Fruit fly (Drosophila melanogaster) whole organism, prepupa: ENCODE data around the gene Tim8.

Experiments
- Blimp-1 ChIP-seq: fragments of 200-800 bp; sonication (Bioruptor generic); optimal IDR thresholded peaks from 3 replicates; lab custom pipeline; 2017; ENCODE audit warnings: missing biosample characterization, missing genetic modification characterization, mild to moderate bottlenecking, moderate library complexity, missing genetic modification reagents
- CG10631 ChIP-seq: fragments of 200-800 bp; sonication (Bioruptor generic); optimal IDR thresholded peaks from 2 replicates; lab custom pipeline; 2016; ENCODE audit warnings: missing biosample characterization, missing genetic modification characterization
- CG11294 ChIP-seq: fragments of 200-800 bp; sonication (Bioruptor generic); IDR thresholded peaks from 2 replicates; pipeline ENCODE4 v1.3.6; 2022; ENCODE audit warnings: missing biosample characterization, missing genetic modification characterization
- CG11902 ChIP-seq: fragments of 200-800 bp; sonication (Bioruptor generic); optimal IDR thresholded peaks from 3 replicates; lab custom pipeline; 2016; ENCODE audit warnings: missing biosample characterization, missing genetic modification characterization
- CG15336 ChIP-seq: fragments of 200-800 bp; sonication (Bioruptor generic); IDR thresholded peaks from 2 replicates; pipeline ENCODE4 v1.3.6; 2022; ENCODE audit warnings: missing biosample characterization, missing genetic modification characterization
- CG1621 ChIP-seq: fragments of 200-800 bp; sonication (Bioruptor generic); optimal IDR thresholded peaks from 3 replicates; lab custom pipeline; 2018; ENCODE audit warnings: missing biosample characterization, mild to moderate bottlenecking, missing genetic modification characterization
- CG16779 ChIP-seq: fragments of 200-800 bp; sonication (Bioruptor generic); optimal IDR thresholded peaks from 3 replicates; lab custom pipeline; 2017; ENCODE audit warnings: missing biosample characterization, mild to moderate bottlenecking, missing genetic modification characterization
- CG3032 ChIP-seq: fragments of 200-800 bp; optimal IDR thresholded peaks from 2 replicates; lab custom pipeline; 2019; ENCODE audit warnings: missing biosample characterization, mild to moderate bottlenecking, missing genetic modification characterization, moderate library complexity
- CG31627 ChIP-seq: fragments of 200-800 bp; sonication (Bioruptor generic); optimal IDR thresholded peaks from 3 replicates; lab custom pipeline; 2016; ENCODE audit warnings: missing biosample characterization, missing genetic modification characterization
- CG34406 ChIP-seq: fragments of 200-800 bp; sonication (Bioruptor generic); optimal IDR thresholded peaks from 3 replicates; lab custom pipeline; 2016; ENCODE audit warnings: missing biosample characterization, missing genetic modification characterization
- CG3919 ChIP-seq: fragments of 200-800 bp; sonication (Bioruptor generic); optimal IDR thresholded peaks from 3 replicates; lab custom pipeline; 2016; ENCODE audit warnings: missing biosample characterization, missing genetic modification characterization
- CG4318 ChIP-seq: fragments of 200-800 bp; sonication (Bioruptor generic); optimal IDR thresholded peaks from 3 replicates; lab custom pipeline; 2017; ENCODE audit warnings: missing biosample characterization, mild to moderate bottlenecking, missing genetic modification characterization
- CG6163 ChIP-seq: fragments of 200-800 bp; sonication (Bioruptor generic); IDR thresholded peaks from 3 replicates; pipeline ENCODE4 v1.3.6; 2022; ENCODE audit warnings: missing biosample characterization, missing genetic modification characterization
- CG6276 ChIP-seq: fragments of 200-800 bp; sonication (Bioruptor generic); optimal IDR thresholded peaks from 2 replicates; lab custom pipeline; 2017; ENCODE audit warnings: missing biosample characterization, mild to moderate bottlenecking, missing genetic modification characterization
- CG6792 ChIP-seq: fragments of 200-800 bp; sonication (Bioruptor generic); optimal IDR thresholded peaks from 3 replicates; lab custom pipeline; 2016; ENCODE audit warnings: missing biosample characterization, missing genetic modification characterization
- CG6854 ChIP-seq: fragments of 200-800 bp; sonication (Bioruptor generic); optimal IDR thresholded peaks from 2 replicates; lab custom pipeline; 2017; ENCODE audit warnings: missing biosample characterization, mild to moderate bottlenecking, missing genetic modification characterization
- CG7368 ChIP-seq: fragments of 200-800 bp; sonication (Bioruptor generic); optimal IDR thresholded peaks from 3 replicates; lab custom pipeline; 2016; ENCODE audit warnings: missing biosample characterization, missing genetic modification characterization
- CG8119 ChIP-seq: fragments of 200-800 bp; sonication (Bioruptor generic); IDR thresholded peaks from 3 replicates; pipeline ENCODE4 v1.3.6; 2022; ENCODE audit warnings: missing biosample characterization, missing genetic modification characterization
- CG8632 ChIP-seq: fragments of 200-800 bp; sonication (Bioruptor generic); optimal IDR thresholded peaks from 3 replicates; lab custom pipeline; 2016; ENCODE audit warnings: missing biosample characterization, missing genetic modification characterization
- CG9139 ChIP-seq: fragments of 200-800 bp; sonication (Bioruptor generic); optimal IDR thresholded peaks from 3 replicates; lab custom pipeline; 2017; ENCODE audit warnings: missing biosample characterization, mild to moderate bottlenecking, missing genetic modification characterization
- Eip75B ChIP-seq: fragments of 200-800 bp; sonication (Bioruptor generic); optimal IDR thresholded peaks from 3 replicates; lab custom pipeline; 2016; ENCODE audit warnings: missing biosample characterization, missing genetic modification characterization
- Eip78C ChIP-seq: fragments of 200-800 bp; sonication (Bioruptor generic); peaks from one replicate; lab custom pipeline; 2016; ENCODE audit warnings: missing biosample characterization, missing genetic modification characterization
- Eip93F ChIP-seq: fragments of 200-800 bp; sonication (Bioruptor generic); optimal IDR thresholded peaks from 2 replicates; lab custom pipeline; 2016; ENCODE audit warnings: missing biosample characterization, mild to moderate bottlenecking, missing genetic modification characterization
- Ets21C ChIP-seq: fragments of 200-800 bp; sonication (Bioruptor generic); optimal IDR thresholded peaks from 3 replicates; lab custom pipeline; 2016; ENCODE audit warnings: missing biosample characterization, missing genetic modification characterization
- Gug ChIP-seq: fragments of 200-800 bp; sonication (Bioruptor generic); IDR thresholded peaks from 2 replicates; pipeline ENCODE4 v1.3.6; 2022; ENCODE audit warnings: missing biosample characterization, missing genetic modification characterization
- Hr39 ChIP-seq: fragments of 200-800 bp; sonication (Bioruptor generic); optimal IDR thresholded peaks from 2 replicates; lab custom pipeline; 2016; ENCODE audit warnings: missing biosample characterization, missing genetic modification characterization
- Hr4 ChIP-seq: fragments of 200-800 bp; sonication (Bioruptor generic); optimal IDR thresholded peaks from 3 replicates; lab custom pipeline; 2016; ENCODE audit warnings: missing biosample characterization, missing genetic modification characterization
- Lpt ChIP-seq: fragments of 200-800 bp; sonication (Bioruptor generic); optimal IDR thresholded peaks from 3 replicates; lab custom pipeline; 2016; ENCODE audit warnings: missing biosample characterization, missing genetic modification characterization
- Sox102F ChIP-seq: fragments of 200-800 bp; sonication (Bioruptor generic); optimal IDR thresholded peaks from 2 replicates; lab custom pipeline; 2016; ENCODE audit warnings: missing biosample characterization, mild to moderate bottlenecking, missing genetic modification characterization
- Sox14 ChIP-seq: fragments of 200-800 bp; sonication (Bioruptor generic); optimal IDR thresholded peaks from 3 replicates; lab custom pipeline; 2016; ENCODE audit warnings: missing biosample characterization, missing genetic modification characterization
- achi ChIP-seq: fragments of 200-800 bp; sonication (Bioruptor generic); optimal IDR thresholded peaks from 3 replicates; lab custom pipeline; 2016; ENCODE audit warnings: missing biosample characterization, missing genetic modification characterization
- acj6 ChIP-seq: fragments of 200-800 bp; sonication (Bioruptor generic); optimal IDR thresholded peaks from 3 replicates; lab custom pipeline; 2016; ENCODE audit warnings: missing biosample characterization, missing genetic modification characterization
- dsx ChIP-seq: fragments of 200-800 bp; optimal IDR thresholded peaks from 3 replicates; lab custom pipeline; 2019; ENCODE audit warnings: missing biosample characterization, mild to moderate bottlenecking, missing genetic modification characterization, moderate library complexity; ENCODE audit not compliant: poor library complexity, severe bottlenecking
- eg ChIP-seq: fragments of 200-800 bp; sonication (Bioruptor generic); IDR thresholded peaks from 3 replicates; pipeline ENCODE4 v1.3.6; 2022; ENCODE audit warnings: missing biosample characterization, missing genetic modification characterization
- fkh ChIP-seq: fragments of 200-800 bp; sonication (Bioruptor generic); optimal IDR thresholded peaks from 3 replicates; lab custom pipeline; 2017; ENCODE audit warnings: missing biosample characterization, mild to moderate bottlenecking, missing genetic modification characterization, moderate library complexity
- net ChIP-seq: fragments of 200-800 bp; sonication (Bioruptor generic); optimal IDR thresholded peaks from 3 replicates; lab custom pipeline; 2016; ENCODE audit warnings: missing biosample characterization, missing genetic modification characterization
- pdm3 ChIP-seq: fragments of 200-800 bp; sonication (Bioruptor generic); optimal IDR thresholded peaks from 3 replicates; lab custom pipeline; 2016; ENCODE audit warnings: missing biosample characterization, missing genetic modification characterization
- salr ChIP-seq, 2 experiments: fragments of 200-800 bp; sonication (Bioruptor generic); optimal IDR thresholded peaks; 3 replicates each; lab custom pipeline; 2016 to 2018; ENCODE audit warnings: missing biosample characterization in 2 of 2, missing genetic modification characterization in 2 of 2, mild to moderate bottlenecking in 1 of 2
- spab ChIP-seq: fragments of 200-800 bp; sonication (Bioruptor generic); optimal IDR thresholded peaks from 2 replicates; lab custom pipeline; 2017; ENCODE audit warnings: missing biosample characterization, mild to moderate bottlenecking, missing genetic modification characterization, missing genetic modification reagents
- ss ChIP-seq, 2 experiments: fragments of 200-800 bp; sonication (Bioruptor generic); optimal IDR thresholded peaks; 2 replicates in 1 of 2; 3 replicates in 1 of 2; lab custom pipeline; 2017 to 2018; ENCODE audit warnings: mild to moderate bottlenecking in 2 of 2, missing biosample characterization in 2 of 2, missing genetic modification characterization in 2 of 2, moderate library complexity in 1 of 2
- svp ChIP-seq: fragments of 200-800 bp; sonication (Bioruptor generic); peaks from one replicate; lab custom pipeline; 2016; ENCODE audit warnings: missing biosample characterization, missing genetic modification characterization
- topi ChIP-seq: fragments of 200-800 bp; sonication (Bioruptor generic); optimal IDR thresholded peaks from 3 replicates; lab custom pipeline; 2016; ENCODE audit warnings: missing biosample characterization, missing genetic modification characterization
- vri ChIP-seq: fragments of 200-800 bp; sonication (Bioruptor generic); optimal IDR thresholded peaks from 3 replicates; lab custom pipeline; 2016; ENCODE audit warnings: missing biosample characterization, mild to moderate bottlenecking, missing genetic modification characterization

Tim8 gene

dm6 chrX:11384023-11384444, 15.8 kb downstream of the Tim8 start (continued):
- TF ChIP-seq dsx (GFP tag; lab: Kevin White, UChicago), result peak; percentile 18
- TF ChIP-seq spab (GFP tag; lab: Kevin White, UChicago), result peak; percentile 18
- TF ChIP-seq Eip93F (GFP tag; lab: Kevin White, UChicago), result no peak
- TF ChIP-seq CG3919 (GFP tag; lab: Kevin White, UChicago), result peak; percentile 29
- TF ChIP-seq salr (GFP tag; optimal IDR thresholded peaks at IDR 0.05; lab: Kevin White, UChicago), result no peak
- peak; percentile 3 for TF ChIP-seq CG34406 (GFP tag; lab: Kevin White, UChicago)
- no peak for TF ChIP-seq Blimp-1
- TF ChIP-seq, all 60 proteins: peak for 42

dm6 chrX:11385498-11385897, 17.3 kb downstream of the Tim8 start:
- no peak for TF ChIP-seq CG31627
- TF ChIP-seq CG3032 (tag; lab: Kevin White, UChicago), result no peak
- TF ChIP-seq topi (GFP tag; lab: Kevin White, UChicago), result no peak
- no peak for TF ChIP-seq CG7368 (GFP tag; lab: Kevin White, UChicago)
- TF ChIP-seq svp, result no peak
- TF ChIP-seq CG11902, result no peak
- no peak for TF ChIP-seq Sox14 (GFP tag; lab: Kevin White, UChicago)
- TF ChIP-seq CG10631 (GFP tag; lab: Kevin White, UChicago), result no peak
- TF ChIP-seq pdm3, result no peak

dm6 chrX:11389494-11390447, 21.5 kb downstream of the Tim8 start:
- TF ChIP-seq CG1621 (tag; lab: Kevin White, UChicago), result peak; percentile 9
- peak in 1 of 2 experiments; percentile 28 for TF ChIP-seq ss (GFP tag; optimal IDR thresholded peaks at IDR 0.05; lab: Kevin White, UChicago)
- TF ChIP-seq Eip78C (GFP tag; lab: Kevin White, UChicago), result peak; percentile 16
- peak; percentile 40 for TF ChIP-seq Lpt (GFP tag; lab: Kevin White, UChicago)
- peak; percentile 32 for TF ChIP-seq CG6854 (GFP tag; lab: Kevin White, UChicago)
- TF ChIP-seq CG9139 (GFP tag; lab: Kevin White, UChicago), result no peak
- TF ChIP-seq fkh (GFP tag; lab: Kevin White, UChicago), result peak; percentile 76
- TF ChIP-seq eg, result 0 out of 3 replicates have a peak, but pooled peaks have one; percentile 7
- no peak for TF ChIP-seq Hr4 (GFP tag; lab: Kevin White, UChicago)
- TF ChIP-seq CG6792 (GFP tag; lab: Kevin White, UChicago), result no peak
- TF ChIP-seq CG6276 (GFP tag; lab: Kevin White, UChicago), result peak; percentile 36
- TF ChIP-seq Ets21C (GFP tag; lab: Kevin White, UChicago), result no peak
- no peak for TF ChIP-seq Eip75B (GFP tag; lab: Kevin White, UChicago)
- peak; percentile 45; the same call in 1 of the 3 replicates for TF ChIP-seq CG6163
- TF ChIP-seq svp, result peak; percentile 48

- TF ChIP-seq acj6, result peak; percentile 53
- peak; percentile 87 for TF ChIP-seq Gug (GFP tag; lab: Robert Waterston, UW)
- TF ChIP-seq salr (GFP tag; optimal IDR thresholded peaks at IDR 0.05; lab: Kevin White, UChicago), result peak in 1 of 2 experiments; percentile 59
- TF ChIP-seq Sox102F (GFP tag; lab: Kevin White, UChicago), result peak; percentile 46
- TF ChIP-seq CG15336, result peak; percentile 83
- TF ChIP-seq CG4318 (GFP tag; lab: Kevin White, UChicago), result peak; percentile 56
- TF ChIP-seq dsx (GFP tag; lab: Kevin White, UChicago), result peak; percentile 33
- peak; percentile 57 for TF ChIP-seq net (GFP tag; lab: Kevin White, UChicago)
- TF ChIP-seq Hr4 (GFP tag; lab: Kevin White, UChicago), result peak; percentile 75
- peak; percentile 83 for TF ChIP-seq CG8119 (GFP tag; lab: Robert Waterston, UW)
- peak; percentile 66 for TF ChIP-seq CG3919 (GFP tag; lab: Kevin White, UChicago)
- TF ChIP-seq CG11294 (GFP tag; lab: Robert Waterston, UW), result peak; percentile 73
- TF ChIP-seq achi (GFP tag; lab: Kevin White, UChicago), result peak; percentile 56
- peak; percentile 60 for TF ChIP-seq Hr39 (GFP tag; lab: Kevin White, UChicago)
- TF ChIP-seq CG11902, result peak; percentile 2
- TF ChIP-seq CG16779, result peak; percentile 43
- TF ChIP-seq Eip93F (GFP tag; lab: Kevin White, UChicago), result no peak
- TF ChIP-seq CG8632 (GFP tag; lab: Kevin White, UChicago), result peak; percentile 31
- TF ChIP-seq svp, result no peak
- no peak for TF ChIP-seq vri (GFP tag; lab: Kevin White, UChicago)
Observed at dm6 chrX:11390625-11391363, 22.5 kb downstream of the Tim8 start.
